Worm (Caenorhabditis elegans): ENCODE data around the gene ucp-4.

ce11 chrV:9336462-9336861, 2.4 kb downstream of the ucp-4 start, which contains the start of gene coq-6:
- TF ChIP-seq aly-2 (tag; optimal IDR thresholded peaks at IDR 0.05) (no peak), snpc-4 (tag; optimal IDR thresholded peaks at IDR 0.05) (no peak), elt-3 (tag; optimal IDR thresholded peaks at IDR 0.05) (no peak), mdl-1 (tag; optimal IDR thresholded peaks at IDR 0.05) (no peak), ztf-11 (tag; optimal IDR thresholded peaks at IDR 0.05) (no peak), mbf-1 (tag; optimal IDR thresholded peaks at IDR 0.05) (no peak), nhr-237 (tag; optimal IDR thresholded peaks at IDR 0.05) (no peak), nhr-11 (tag; optimal IDR thresholded peaks at IDR 0.05) (no peak), ama-1 (optimal IDR thresholded peaks at IDR 0.05) (no peak), blmp-1 (tag; optimal IDR thresholded peaks at IDR 0.05; ENCODE audit: insufficient read depth) (no peak), zag-1 (tag; optimal IDR thresholded peaks at IDR 0.05) (no peak)

Data from whole organism, L2 larva.